Fruit fly (Drosophila melanogaster): ENCODE measurements around the gene Ccdc114.

The Ccdc114 gene

DNA sequence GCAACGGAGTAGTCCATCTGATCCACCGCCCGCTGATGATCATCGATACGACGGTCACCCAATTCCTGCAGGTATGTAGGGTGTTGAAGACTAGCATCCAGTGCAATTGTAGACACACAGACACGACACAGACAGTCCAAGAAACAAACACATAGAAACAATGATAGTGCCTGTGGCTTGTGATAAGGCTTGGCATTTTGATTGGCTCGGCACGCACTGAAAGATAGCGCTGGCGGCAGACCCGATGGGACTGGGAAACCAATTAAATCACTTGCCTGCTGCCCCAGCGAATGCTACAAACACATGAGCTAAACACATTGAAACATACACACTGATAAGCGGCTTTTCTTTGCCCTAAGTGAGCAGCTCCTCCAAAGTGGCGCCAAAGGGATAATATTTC is 8.2 kb upstream of the Ccdc114 start:
- TF ChIP-seq CTCF (optimal IDR thresholded peaks at IDR 0.05): no peak
- no peak for TF ChIP-seq CG8478 (optimal IDR thresholded peaks at IDR 0.05)

DNA sequence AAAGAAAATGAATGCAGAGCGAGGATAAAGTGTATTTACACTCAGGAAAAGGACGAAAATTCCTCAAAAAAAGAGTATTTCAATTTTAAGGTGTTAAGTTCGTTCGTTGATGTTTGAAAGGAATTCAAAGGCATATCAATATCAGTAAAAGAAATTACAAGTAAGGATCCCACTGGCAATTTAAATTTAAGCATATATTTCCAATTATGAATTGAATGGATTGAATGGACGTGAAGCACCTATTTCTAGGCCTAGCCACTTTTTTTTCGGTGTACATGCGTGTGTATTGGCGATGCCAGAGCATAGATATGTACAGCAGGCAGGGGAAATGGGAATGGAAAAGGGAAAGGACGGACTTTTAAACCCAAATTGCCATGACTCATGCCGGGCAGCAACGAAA is 6.0 kb upstream of the Ccdc114 start:
- TF ChIP-seq CG8478 (optimal IDR thresholded peaks at IDR 0.05): no peak

DNA sequence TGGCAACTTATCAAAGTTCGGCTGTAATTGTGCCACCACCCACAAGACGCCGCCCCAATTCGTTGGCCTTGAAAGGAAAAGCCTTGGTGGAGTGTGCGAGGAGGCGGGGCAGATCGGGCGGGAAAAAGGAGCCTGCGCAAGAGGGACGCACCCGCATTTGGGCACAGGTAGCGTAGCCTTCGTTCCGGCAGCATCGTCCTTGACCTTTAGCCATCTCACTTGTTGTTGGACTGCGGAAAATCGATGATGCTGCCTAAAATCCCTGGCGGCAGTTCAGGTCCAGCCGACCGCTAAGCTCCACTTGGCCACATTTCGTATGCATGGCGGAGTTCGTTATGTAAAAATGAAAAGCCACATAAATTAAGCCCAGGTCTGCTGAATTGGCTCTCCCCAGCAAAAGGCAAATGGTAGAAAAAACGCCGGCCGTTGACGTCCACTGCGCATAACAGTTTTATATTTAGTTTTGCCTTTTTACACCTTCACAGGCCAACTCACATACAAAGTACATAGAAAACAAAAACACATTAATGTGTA is 2.4 kb upstream of the Ccdc114 start:
- TF ChIP-seq CG8478 (optimal IDR thresholded peaks at IDR 0.05) (no peak), CTCF (optimal IDR thresholded peaks at IDR 0.05) (no peak)

DNA sequence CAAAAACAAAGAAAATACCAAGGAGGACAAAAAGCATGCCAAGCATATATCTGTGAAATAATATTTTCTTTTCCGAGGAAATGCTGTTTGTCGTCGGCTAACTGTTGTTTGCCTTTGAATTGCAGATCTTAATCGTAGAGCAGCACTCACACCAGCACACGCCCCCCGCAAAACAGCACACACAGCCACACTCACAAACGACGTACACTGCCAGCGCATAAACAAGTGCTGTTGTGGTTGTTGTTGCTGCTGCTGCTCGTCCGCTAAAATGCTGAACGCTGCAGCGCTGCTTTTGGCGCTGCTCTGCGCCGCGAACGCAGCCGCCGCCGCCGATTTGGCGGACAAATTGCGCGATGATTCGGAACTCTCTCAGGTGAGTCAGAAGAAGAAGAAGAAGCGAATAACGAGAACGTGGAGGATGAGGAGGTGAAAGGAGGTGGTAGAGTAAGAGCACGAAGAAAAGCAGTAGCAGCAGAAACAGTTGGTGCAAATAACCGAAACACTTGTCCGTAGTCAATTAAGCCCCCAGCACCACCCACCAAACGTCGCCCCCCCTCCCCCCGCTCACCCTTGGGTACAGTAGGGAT is 1.4 kb upstream of the Ccdc114 start:
- TF ChIP-seq CTCF (optimal IDR thresholded peaks at IDR 0.05) (no peak), CG8478 (optimal IDR thresholded peaks at IDR 0.05) (no peak)

DNA sequence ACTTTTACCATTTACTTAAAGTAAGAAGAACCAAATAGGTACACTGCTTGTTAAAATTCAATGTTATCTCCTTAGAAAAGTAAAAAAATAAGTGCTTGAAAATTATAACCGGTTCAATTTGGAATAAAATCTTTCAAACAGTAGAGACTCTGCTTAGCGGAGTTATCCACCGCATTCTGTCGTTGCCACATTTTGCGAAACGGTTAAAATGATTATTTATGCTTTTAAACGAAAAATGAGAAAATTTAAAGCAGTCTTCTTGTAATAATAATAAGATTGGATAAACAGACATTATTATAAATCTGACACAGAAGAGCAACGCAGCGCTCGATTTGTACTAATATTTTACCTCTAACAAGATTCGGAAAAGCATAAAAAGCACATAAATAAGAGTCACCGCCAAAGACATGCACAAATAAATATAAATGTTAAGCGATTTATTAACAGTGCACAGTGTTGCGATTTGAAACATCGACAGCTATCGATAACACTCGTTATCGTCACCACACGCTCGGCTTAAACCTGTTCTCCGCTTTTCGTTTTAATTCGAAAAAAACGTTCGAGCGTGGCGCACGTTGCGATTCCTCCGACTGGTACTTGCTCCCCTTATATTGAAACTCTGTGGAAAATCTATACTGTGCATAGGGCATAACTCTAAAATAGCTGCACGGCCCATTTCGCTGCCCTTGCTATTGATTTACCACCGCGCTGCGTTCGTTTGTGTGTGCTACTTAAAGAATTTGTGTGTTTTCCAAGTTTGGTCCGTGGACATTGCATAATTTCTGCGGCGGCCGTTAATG is 433 bp upstream of the Ccdc114 start, which contains the start of gene Fas1:
Gene Fas1 (plus strand): TSS at position 489 of the 800 bp plus-strand sequence.
- TF ChIP-seq CG8478 (optimal IDR thresholded peaks at IDR 0.05): no peak
- peak; percentile 45 to 66 for TF ChIP-seq CTCF (optimal IDR thresholded peaks at IDR 0.05)

DNA sequence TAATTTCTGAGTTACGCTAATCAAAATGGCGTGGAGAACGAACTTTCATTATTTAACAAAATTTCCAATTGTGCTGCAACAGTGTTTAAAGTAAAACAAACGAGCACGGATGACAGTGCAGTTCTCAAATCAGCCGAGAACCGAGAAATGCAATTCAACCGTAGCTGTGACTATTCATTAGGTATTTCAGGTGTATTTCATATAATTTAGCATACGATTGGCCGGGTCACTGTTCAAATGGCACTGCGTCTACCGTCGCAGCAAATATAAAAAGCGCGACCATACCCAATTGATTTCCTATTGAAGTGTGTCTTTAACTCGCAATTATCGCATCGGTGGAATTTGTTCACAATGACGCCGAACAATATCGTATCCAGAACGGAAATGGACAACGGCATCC is 4.0 kb downstream of the Ccdc114 start, which contains the start of gene CG14893:
Gene CG14893 (plus strand): TSS at position 301 of the 400 bp plus-strand sequence.
- TF ChIP-seq CG8478 (optimal IDR thresholded peaks at IDR 0.05): no peak
- no peak for TF ChIP-seq CTCF (optimal IDR thresholded peaks at IDR 0.05)

DNA sequence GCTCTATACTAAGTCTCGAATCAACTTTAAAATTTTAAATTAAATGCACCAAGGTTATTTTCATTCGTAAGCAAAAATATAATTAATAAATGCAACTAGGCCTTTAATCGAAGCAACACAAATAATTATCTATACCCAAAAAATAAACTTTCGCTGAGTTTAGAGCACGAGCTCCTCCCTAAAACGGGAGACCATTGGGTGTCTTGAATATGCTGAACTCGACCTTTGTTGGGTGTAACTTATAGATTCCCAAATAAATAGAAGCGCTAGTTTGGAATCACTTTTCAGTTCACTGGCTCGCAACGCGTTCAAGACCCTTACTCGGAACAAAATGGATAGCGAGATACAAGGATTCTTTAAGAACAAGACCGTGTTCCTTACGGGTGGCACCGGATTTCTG is 6.9 kb downstream of the Ccdc114 start, which contains the start of gene CG17560:
Gene CG17560 (plus strand): TSS at position 301 of the 400 bp plus-strand sequence.
- TF ChIP-seq CTCF (optimal IDR thresholded peaks at IDR 0.05): no peak
- no peak for TF ChIP-seq CG8478 (optimal IDR thresholded peaks at IDR 0.05)

DNA sequence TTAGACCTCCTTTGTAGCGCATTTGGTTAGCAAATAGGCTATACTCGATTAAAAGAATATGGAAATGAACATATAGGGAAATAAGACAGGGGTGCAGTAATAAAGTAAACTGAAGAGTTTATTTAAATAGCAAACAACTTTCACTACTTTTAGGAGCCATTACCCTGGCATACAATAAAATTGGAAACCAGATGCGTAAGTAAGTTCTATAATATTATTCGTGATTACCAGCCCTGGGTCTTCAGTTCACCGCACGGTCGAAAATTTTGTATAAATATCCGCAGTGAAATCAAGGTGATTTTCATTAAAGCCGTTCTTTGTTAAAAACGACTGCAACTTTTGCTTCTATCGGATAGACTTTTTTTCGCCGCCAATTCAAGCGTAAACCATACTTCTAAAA is 9.5 kb downstream of the Ccdc114 start, which contains the start of gene CG17562:
Gene CG17562 (plus strand): TSS at position 301 of the 400 bp plus-strand sequence.
- TF ChIP-seq CG8478 (optimal IDR thresholded peaks at IDR 0.05): no peak
- TF ChIP-seq CTCF (optimal IDR thresholded peaks at IDR 0.05): no peak

DNA sequence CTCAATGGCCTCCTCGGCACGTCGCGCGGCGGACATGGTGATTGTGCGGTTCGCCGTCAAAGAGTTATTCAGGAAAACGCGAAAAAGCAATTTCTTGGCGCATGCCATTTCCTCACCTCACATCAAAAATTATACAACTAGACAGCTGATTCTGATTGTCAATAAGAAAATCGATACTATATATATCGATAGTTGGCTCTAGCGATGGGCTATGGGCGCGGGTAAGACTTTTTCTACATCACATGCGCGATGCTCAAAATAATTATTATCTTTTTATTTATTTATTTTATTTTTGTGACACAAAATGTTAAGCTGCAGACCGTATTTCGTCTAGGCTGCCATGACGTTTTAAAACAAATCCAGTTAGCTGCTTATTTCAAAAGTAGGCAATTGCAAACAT is 10.3 kb downstream of the Ccdc114 start, which contains the start of gene CG10340:
Gene CG10340 (minus strand): TSS at position 151 of the 400 bp plus-strand sequence.
- peak in 1 of 2 experiments; percentile 10 for TF ChIP-seq CTCF (optimal IDR thresholded peaks at IDR 0.05)
- no peak for TF ChIP-seq CG8478 (optimal IDR thresholded peaks at IDR 0.05)

DNA sequence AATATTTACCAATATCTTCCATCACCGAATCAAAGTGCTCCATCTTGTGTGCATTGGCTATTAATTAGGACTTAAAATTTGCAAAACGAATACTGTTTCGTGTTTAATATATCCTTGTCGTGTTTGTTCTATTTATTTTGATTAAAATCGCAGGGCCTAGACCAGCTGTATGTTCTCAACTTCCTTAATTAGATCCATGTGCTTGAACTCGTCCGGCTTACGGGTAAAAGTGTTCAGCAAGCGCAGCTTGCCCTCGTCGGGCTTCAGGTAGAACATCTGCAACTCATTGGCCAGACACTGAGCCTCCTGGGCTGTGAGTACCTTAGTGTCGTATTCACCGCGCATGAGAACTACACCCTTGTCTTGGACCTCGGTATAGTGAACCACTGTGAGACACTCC is 11.2 kb downstream of the Ccdc114 start, which contains the start of gene CG12783:
Gene CG12783 (minus strand): TSS at position 101 of the 400 bp plus-strand sequence.
- TF ChIP-seq CTCF (optimal IDR thresholded peaks at IDR 0.05): no peak
- no peak for TF ChIP-seq CG8478 (optimal IDR thresholded peaks at IDR 0.05)

DNA sequence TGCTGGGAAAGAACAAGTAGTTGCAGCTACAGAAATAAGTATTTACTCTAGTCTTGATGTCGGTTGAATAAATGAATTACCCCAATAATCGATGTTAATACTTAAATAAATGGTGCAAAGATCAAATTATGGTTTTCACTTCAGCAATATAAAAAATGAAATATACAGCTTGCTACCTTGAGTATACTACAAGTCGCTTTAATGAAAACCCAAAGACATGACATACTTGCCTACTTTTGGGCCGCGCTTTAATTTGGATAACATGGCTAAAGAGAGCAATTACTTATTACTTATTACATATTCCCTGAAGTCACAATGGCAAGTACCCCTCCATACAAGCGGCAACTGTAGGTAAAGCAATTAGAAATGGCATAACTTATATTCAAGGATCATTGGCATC is 13.3 kb downstream of the Ccdc114 start:
- no peak for TF ChIP-seq CG8478 (optimal IDR thresholded peaks at IDR 0.05)
- TF ChIP-seq CTCF (optimal IDR thresholded peaks at IDR 0.05): no peak

DNA sequence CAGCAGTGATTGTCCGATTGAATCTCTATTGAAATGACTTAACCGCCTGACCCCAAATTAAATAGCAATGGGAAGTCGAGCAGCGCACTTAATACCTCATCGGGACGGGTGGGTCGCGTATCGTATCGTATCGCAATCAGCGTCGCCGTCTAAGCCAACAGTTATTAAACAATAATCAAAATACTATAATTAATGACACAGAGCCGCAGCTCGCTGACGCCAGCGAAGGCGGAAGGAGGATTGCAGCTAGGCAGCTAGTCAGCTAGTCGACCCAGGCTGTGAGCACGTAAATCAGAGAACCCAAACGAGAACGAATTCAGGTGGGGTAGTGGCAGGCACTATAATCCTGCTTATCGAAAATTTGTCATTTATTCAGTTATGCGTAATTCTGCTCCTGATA is 15.6 kb downstream of the Ccdc114 start, which contains the start of gene NPF:
Gene NPF (plus strand): TSS at position 301 of the 400 bp plus-strand sequence.
- TF ChIP-seq CTCF (optimal IDR thresholded peaks at IDR 0.05) (no peak), CG8478 (optimal IDR thresholded peaks at IDR 0.05) (no peak)

DNA sequence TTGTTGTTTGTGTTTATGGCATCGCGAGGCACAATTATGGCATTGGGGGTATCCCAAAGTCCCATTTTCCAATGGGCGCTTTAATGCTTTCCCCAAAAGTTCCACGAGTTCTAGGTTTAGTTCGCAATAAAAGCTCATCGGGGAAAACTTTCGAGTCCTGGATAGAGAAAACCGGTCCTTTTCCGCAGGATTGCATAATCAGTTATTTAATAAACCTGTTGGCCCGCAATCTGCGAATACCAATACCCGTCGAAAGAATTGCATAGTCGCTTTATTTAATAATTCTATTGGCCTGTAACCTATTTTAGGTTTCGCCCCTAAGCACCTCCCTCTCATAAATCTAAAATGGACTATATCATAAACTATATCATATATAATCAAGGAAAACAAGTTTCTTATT is 18.6 kb downstream of the Ccdc114 start:
- TF ChIP-seq CTCF (optimal IDR thresholded peaks at IDR 0.05) (no peak), CG8478 (optimal IDR thresholded peaks at IDR 0.05) (no peak)

DNA sequence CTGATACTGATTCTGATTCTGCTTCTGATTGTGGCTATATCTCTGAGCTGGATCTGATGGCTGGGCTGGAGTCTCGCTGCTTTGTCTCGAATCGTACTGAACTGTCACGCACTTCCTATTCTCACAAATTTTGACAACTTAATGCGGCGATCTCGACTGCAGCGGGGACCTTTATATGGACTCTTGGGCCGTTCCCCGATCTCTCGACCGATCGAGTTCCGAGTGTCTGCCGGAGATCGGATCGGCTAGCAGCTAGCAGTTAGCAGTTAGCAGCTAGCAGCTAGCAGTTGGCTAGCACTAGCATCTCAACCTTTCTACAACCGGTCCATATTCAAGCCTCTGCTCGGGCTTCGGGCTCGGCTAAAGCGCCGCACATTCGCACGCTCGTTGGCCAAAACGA is 19.8 kb downstream of the Ccdc114 start, which contains the start of gene CG10345:
Gene CG10345 (minus strand): TSS at position 147 of the 400 bp plus-strand sequence.
- TF ChIP-seq CG8478 (optimal IDR thresholded peaks at IDR 0.05) (no peak), CTCF (optimal IDR thresholded peaks at IDR 0.05) (no peak)

DNA sequence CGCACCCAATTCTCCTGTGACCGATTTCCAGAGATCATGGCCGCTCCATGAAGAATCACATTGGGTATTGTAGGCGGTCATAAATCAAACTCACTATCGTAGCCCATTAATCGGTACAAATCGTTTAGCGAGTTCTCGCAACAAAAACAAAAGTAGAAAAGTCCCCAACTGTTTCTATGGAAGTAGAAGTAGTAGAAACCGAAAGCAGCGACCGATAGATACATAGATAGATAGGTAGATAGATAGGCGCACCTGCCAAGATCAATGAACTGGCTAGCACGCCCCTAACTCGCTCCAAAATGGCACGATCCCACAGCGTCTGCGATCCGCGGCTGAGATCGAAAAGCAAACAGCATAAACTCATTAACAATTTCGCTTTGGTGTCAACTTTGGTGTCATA is 23.8 kb downstream of the Ccdc114 start:
- TF ChIP-seq CTCF (optimal IDR thresholded peaks at IDR 0.05): no peak
- no peak for TF ChIP-seq CG8478 (optimal IDR thresholded peaks at IDR 0.05)
